Fruit fly (Drosophila melanogaster): ENCODE measurements around the gene PH4alphaNE1.

Gene PH4alphaNE1

dm6 chr3R:30450224-30450623, 49.9 kb downstream of the PH4alphaNE1 start (continued):
- TF ChIP-seq CG4617 (GFP tag; optimal IDR thresholded peaks at IDR 0.05; ENCODE audit: borderline replicate concordance) = peak; percentile 22
- peak; percentile 44 for TF ChIP-seq ewg (GFP tag; optimal IDR thresholded peaks at IDR 0.05)
- no peak for TF ChIP-seq jigr1 (GFP tag; IDR thresholded peaks at IDR 0.05)
- TF ChIP-seq psq (GFP tag; optimal IDR thresholded peaks at IDR 0.05) = peak; percentile 51
- TF ChIP-seq CG18011 (GFP tag; optimal IDR thresholded peaks at IDR 0.05) = peak; percentile 65
- TF ChIP-seq Ets97D (GFP tag; optimal IDR thresholded peaks at IDR 0.05) = peak; percentile 41
- TF ChIP-seq Fer3 (tag; optimal IDR thresholded peaks at IDR 0.05) = peak; percentile 83
- peak; percentile 39; the same call in 1 of the 2 replicates for TF ChIP-seq H2.0 (GFP tag; IDR thresholded peaks at IDR 0.05)
- peak; percentile 85 for TF ChIP-seq PHDP (tag; optimal IDR thresholded peaks at IDR 0.05)
- no peak for TF ChIP-seq CG8478 (optimal IDR thresholded peaks at IDR 0.05)
- TF ChIP-seq CG17568 (GFP tag; optimal IDR thresholded peaks at IDR 0.05) = peak; percentile 82
- no peak for TF ChIP-seq eve (GFP tag; optimal IDR thresholded peaks at IDR 0.05)
- no peak for TF ChIP-seq br (optimal IDR thresholded peaks at IDR 0.05)
- peak; percentile 81 for TF ChIP-seq z (GFP tag; IDR thresholded peaks at IDR 0.05)
- TF ChIP-seq B-H1 (GFP tag; IDR thresholded peaks at IDR 0.05) = peak; percentile 77; the same call in 1 of the 3 replicates
- TF ChIP-seq Taf1 (GFP tag; IDR thresholded peaks at IDR 0.05) = peak; percentile 77
- peak; percentile 54 for TF ChIP-seq Dad (GFP tag; optimal IDR thresholded peaks at IDR 0.05)
- TF ChIP-seq Poxn (GFP tag; IDR thresholded peaks at IDR 0.05) = peak; percentile 47; the same call in 1 of the 2 replicates
- no peak for TF ChIP-seq CG7271 (tag; optimal IDR thresholded peaks at IDR 0.05)
- peak; percentile 74 for TF ChIP-seq nom (GFP tag; optimal IDR thresholded peaks at IDR 0.05)
- TF ChIP-seq Eip74EF (GFP tag; optimal IDR thresholded peaks at IDR 0.05) = no peak
- no peak for TF ChIP-seq CG13424 (tag; optimal IDR thresholded peaks at IDR 0.05)
- TF ChIP-seq CG16815 (GFP tag; optimal IDR thresholded peaks at IDR 0.05) = peak; percentile 20
- peak; percentile 58 for TF ChIP-seq sqz (GFP tag; optimal IDR thresholded peaks at IDR 0.05)
- TF ChIP-seq CG16779 (GFP tag; IDR thresholded peaks at IDR 0.05) = peak; percentile 89
- peak; percentile 91 for TF ChIP-seq CG3163 (GFP tag; optimal IDR thresholded peaks at IDR 0.05)
- peak; percentile 70 for TF ChIP-seq CG17385 (GFP tag; optimal IDR thresholded peaks at IDR 0.05)
- peak; percentile 46; the same call in 1 of the 3 replicates for TF ChIP-seq CG6175 (GFP tag; IDR thresholded peaks at IDR 0.05)
- TF ChIP-seq Atf6 (GFP tag; IDR thresholded peaks at IDR 0.05) = peak; percentile 30; the same call in 1 of the 2 replicates
- TF ChIP-seq Dbx (GFP tag; IDR thresholded peaks at IDR 0.05) = peak; percentile 94
- TF ChIP-seq CG6683 (GFP tag; optimal IDR thresholded peaks at IDR 0.05) = peak; percentile 72
- no peak for TF ChIP-seq CG12299 (tag; optimal IDR thresholded peaks at IDR 0.05)
- TF ChIP-seq az2 (GFP tag; optimal IDR thresholded peaks at IDR 0.05) = peak; percentile 45
- TF ChIP-seq CG2120 (GFP tag; optimal IDR thresholded peaks at IDR 0.05) = peak; percentile 75
- TF ChIP-seq CG15601 (tag; optimal IDR thresholded peaks at IDR 0.05) = no peak
- peak; percentile 73 for TF ChIP-seq CG34376 (GFP tag; optimal IDR thresholded peaks at IDR 0.05)
- TF ChIP-seq jumu (GFP tag; optimal IDR thresholded peaks at IDR 0.05) = peak; percentile 59
- no peak for TF ChIP-seq sna (GFP tag; IDR thresholded peaks at IDR 0.05; ENCODE audit: partially characterized antibody)
- no peak for TF ChIP-seq bowl (GFP tag; IDR thresholded peaks at IDR 0.05)
- peak; percentile 67 for TF ChIP-seq CG12659 (GFP tag; optimal IDR thresholded peaks at IDR 0.05)
- peak; percentile 23 for TF ChIP-seq sd (tag; optimal IDR thresholded peaks at IDR 0.05)
- no peak for TF ChIP-seq hkb (optimal IDR thresholded peaks at IDR 0.05)
- TF ChIP-seq hkb (GFP tag; IDR thresholded peaks at IDR 0.05) = peak; percentile 93
- peak; percentile 63 for TF ChIP-seq cato (GFP tag; optimal IDR thresholded peaks at IDR 0.05; ENCODE audit: borderline replicate concordance)
- peak; percentile 66 for TF ChIP-seq CG43689 (GFP tag; IDR thresholded peaks at IDR 0.05)
- no peak for TF ChIP-seq Sin3A (optimal IDR thresholded peaks at IDR 0.05)
- peak; percentile 5 for TF ChIP-seq TFAM (GFP tag; optimal IDR thresholded peaks at IDR 0.05)
- TF ChIP-seq CG9876 (GFP tag; optimal IDR thresholded peaks at IDR 0.05) = peak; percentile 41
- TF ChIP-seq crol (GFP tag; IDR thresholded peaks at IDR 0.05) = 0 out of 2 replicates have a peak, but pooled peaks have one; percentile 13
- TF ChIP-seq pita (GFP tag; optimal IDR thresholded peaks at IDR 0.05) = no peak
- TF ChIP-seq CG12942 (GFP tag; optimal IDR thresholded peaks at IDR 0.05) = peak; percentile 79
- no peak for TF ChIP-seq corto (GFP tag; optimal IDR thresholded peaks at IDR 0.05)
